Fruit fly (Drosophila melanogaster): ENCODE data around the gene Or98a.

The Or98a gene

DNA sequence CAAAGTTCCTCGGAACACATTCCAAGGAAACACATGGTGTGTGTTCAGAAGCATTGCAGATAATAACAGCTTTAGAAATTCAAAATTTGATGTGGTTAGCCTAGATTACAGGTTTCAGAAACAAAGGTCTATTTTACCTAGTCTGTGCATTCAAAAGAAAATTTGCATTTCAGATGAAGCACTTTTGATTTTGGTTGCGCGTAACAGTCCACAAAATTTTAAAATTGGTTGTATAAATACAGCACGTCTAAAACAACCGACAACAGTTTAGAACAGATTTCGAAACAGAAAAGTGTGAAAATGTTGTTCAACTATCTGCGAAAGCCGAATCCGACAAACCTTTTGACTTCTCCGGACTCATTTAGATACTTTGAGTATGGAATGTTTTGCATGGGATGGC is at the start of gene Or98a:
Gene Or98a (plus strand): TSS at position 301 of the 400 bp plus-strand sequence.
- TF ChIP-seq Dll (optimal IDR thresholded peaks at IDR 0.05): no peak
- TF ChIP-seq usp (GFP tag; optimal IDR thresholded peaks at IDR 0.05): no peak
- no peak for TF ChIP-seq CG8478 (optimal IDR thresholded peaks at IDR 0.05)
- TF ChIP-seq pan (optimal IDR thresholded peaks at IDR 0.05): no peak

DNA sequence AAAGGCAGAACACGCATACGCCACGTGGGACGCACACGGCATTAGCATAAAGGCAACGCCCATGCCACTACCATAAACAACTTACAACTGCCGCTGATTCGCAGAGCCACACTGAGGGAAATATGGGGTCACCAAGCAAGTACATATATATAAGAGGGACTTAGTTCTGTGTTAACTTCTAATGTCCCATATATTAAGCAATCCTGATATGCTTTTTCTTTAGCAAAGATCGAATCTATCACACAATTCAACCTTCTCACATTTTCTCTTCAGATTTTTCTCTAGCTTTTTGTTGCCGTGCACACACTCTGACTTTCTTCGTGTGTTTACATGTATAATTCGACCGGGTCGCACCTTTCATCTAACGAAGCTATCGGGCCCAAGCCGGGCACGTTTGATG is 32.5 kb upstream of the Or98a start:
- TF ChIP-seq psq (optimal IDR thresholded peaks at IDR 0.05) (no peak), usp (GFP tag; optimal IDR thresholded peaks at IDR 0.05) (no peak), pan (optimal IDR thresholded peaks at IDR 0.05) (no peak), EcR (GFP tag; optimal IDR thresholded peaks at IDR 0.05) (no peak), Dll (optimal IDR thresholded peaks at IDR 0.05) (no peak), CG8478 (optimal IDR thresholded peaks at IDR 0.05) (no peak)

DNA sequence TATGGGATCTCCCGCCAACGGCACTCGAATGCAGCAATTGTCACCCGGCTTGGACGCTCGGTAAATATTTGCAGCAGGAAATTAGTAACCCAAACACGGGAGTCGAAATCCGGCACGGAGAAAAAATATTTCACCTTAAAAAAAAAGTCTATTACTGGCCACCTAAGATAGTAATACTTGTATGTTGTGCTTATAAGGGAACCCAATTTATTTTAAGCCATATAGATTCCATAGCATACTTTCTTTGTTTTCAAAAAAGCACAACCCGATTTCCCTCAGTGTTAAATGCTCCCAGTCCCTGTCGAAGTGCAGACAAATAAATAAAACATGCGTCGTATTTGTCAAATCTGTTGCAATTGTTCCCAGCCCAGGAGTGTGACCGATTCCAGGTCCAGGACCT is 19.6 kb upstream of the Or98a start:
- no peak for TF ChIP-seq Dll (optimal IDR thresholded peaks at IDR 0.05)
- no peak for TF ChIP-seq usp (GFP tag; optimal IDR thresholded peaks at IDR 0.05)
- no peak for TF ChIP-seq CG8478 (optimal IDR thresholded peaks at IDR 0.05)
- no peak for TF ChIP-seq EcR (GFP tag; optimal IDR thresholded peaks at IDR 0.05)

DNA sequence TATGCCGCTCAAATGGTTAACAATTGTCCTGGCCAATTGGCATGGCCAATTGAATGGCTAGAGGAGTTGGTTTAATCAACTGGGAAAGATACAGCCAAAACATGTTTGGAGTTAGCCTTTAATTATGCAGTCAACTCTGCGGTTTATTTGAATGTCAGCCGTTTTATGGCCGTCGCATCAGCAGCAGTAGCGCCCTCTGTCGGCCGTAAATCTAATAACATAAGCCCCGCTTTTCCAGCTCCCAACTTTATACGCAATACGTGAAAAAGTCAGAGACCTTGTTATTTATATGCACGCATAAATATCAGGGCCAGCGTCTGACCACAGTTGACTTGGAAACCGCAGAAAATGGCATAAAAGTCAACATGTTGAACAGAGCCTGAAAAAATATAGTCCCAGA is 1.9 kb upstream of the Or98a start:
- TF ChIP-seq Dll (optimal IDR thresholded peaks at IDR 0.05): no peak
- TF ChIP-seq usp (GFP tag; optimal IDR thresholded peaks at IDR 0.05): no peak
- no peak for TF ChIP-seq pan (optimal IDR thresholded peaks at IDR 0.05)
- no peak for TF ChIP-seq EcR (GFP tag; optimal IDR thresholded peaks at IDR 0.05)
- TF ChIP-seq psq (optimal IDR thresholded peaks at IDR 0.05): no peak

DNA sequence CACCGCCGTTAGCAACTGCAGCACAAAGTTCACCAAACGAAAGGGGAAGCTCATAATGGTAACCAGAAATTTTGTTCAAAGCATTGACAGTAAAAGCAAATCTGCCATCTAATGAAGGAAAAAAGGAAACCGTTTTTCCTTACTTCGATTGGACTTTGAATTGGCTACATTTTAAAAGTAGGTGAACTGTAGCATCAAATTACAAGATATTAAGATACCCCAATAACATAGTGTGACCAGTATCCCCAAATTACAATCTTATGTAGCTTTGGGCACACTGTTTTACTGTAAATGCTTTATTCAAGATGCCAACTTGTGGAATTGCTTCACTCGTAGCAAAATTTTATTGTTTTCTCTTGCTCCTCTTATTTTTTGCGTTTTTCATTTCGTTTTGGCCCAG is 26.5 kb downstream of the Or98a start, which contains the start of gene CG12426:
Gene CG12426 (minus strand): TSS at position 101 of the 400 bp plus-strand sequence.
- TF ChIP-seq pan (optimal IDR thresholded peaks at IDR 0.05) (no peak), usp (GFP tag; optimal IDR thresholded peaks at IDR 0.05) (no peak), psq (optimal IDR thresholded peaks at IDR 0.05) (no peak), EcR (GFP tag; optimal IDR thresholded peaks at IDR 0.05) (no peak), Dll (optimal IDR thresholded peaks at IDR 0.05) (no peak), CG8478 (optimal IDR thresholded peaks at IDR 0.05) (no peak)

- TF ChIP-seq psq (optimal IDR thresholded peaks at IDR 0.05) (no peak), usp (GFP tag; optimal IDR thresholded peaks at IDR 0.05) (no peak), CG8478 (optimal IDR thresholded peaks at IDR 0.05) (no peak), Dll (optimal IDR thresholded peaks at IDR 0.05) (no peak), EcR (GFP tag; optimal IDR thresholded peaks at IDR 0.05) (no peak), pan (optimal IDR thresholded peaks at IDR 0.05) (no peak)
Observed at dm6 chr3R:27888110-27888509, 42.4 kb downstream of the Or98a start.

Measured in whole organism.